Worm (Caenorhabditis elegans) whole organism, L3 larva: Measurements from ENCODE around the gene taf-12.

Source experiments
- aly-2 ChIP-seq: fragments of 150-350 bp; optimal IDR thresholded peaks from 2 replicates; lab custom pipeline; 2014; ENCODE audit warnings: missing biosample characterization, missing genetic modification characterization
- ama-1 ChIP-seq: fragments of 150-350 bp; optimal IDR thresholded peaks from 2 replicates; lab custom pipeline; 2018
- ceh-16 ChIP-seq: sonication (generic microtip); optimal IDR thresholded peaks from 2 replicates; lab custom pipeline; 2017; ENCODE audit warnings: missing biosample characterization, missing genetic modification characterization
- ceh-28 ChIP-seq: fragments of 150-350 bp; optimal IDR thresholded peaks from 2 replicates; lab custom pipeline; 2014; ENCODE audit warnings: missing biosample characterization, missing genetic modification reagents, missing genetic modification characterization
- ceh-82 ChIP-seq: fragments of 150-350 bp; optimal IDR thresholded peaks from 2 replicates; lab custom pipeline; 2014; ENCODE audit warnings: missing biosample characterization, missing genetic modification characterization
- daf-12 ChIP-seq: fragments of 150-350 bp; optimal IDR thresholded peaks from 2 replicates; lab custom pipeline; 2014; ENCODE audit warnings: missing biosample characterization, missing genetic modification reagents, missing genetic modification characterization
- egl-27 ChIP-seq: sonication (generic microtip); optimal IDR thresholded peaks from 4 replicates; lab custom pipeline; 2017; ENCODE audit warnings: missing biosample characterization, missing genetic modification reagents, missing genetic modification characterization
- egl-5 ChIP-seq: fragments of 150-350 bp; optimal IDR thresholded peaks from 2 replicates; lab custom pipeline; 2017; ENCODE audit warnings: missing biosample characterization, missing genetic modification reagents, missing genetic modification characterization, inconsistent platforms
- elt-2 ChIP-seq: sonication (generic microtip); optimal IDR thresholded peaks from 2 replicates; lab custom pipeline; 2016; ENCODE audit warnings: missing genetic modification reagents, mild to moderate bottlenecking, missing genetic modification characterization, missing compliant biosample characterization
- fkh-10 ChIP-seq: sonication (generic microtip); optimal IDR thresholded peaks from 2 replicates; lab custom pipeline; 2017; ENCODE audit warnings: missing biosample characterization, missing genetic modification reagents, missing genetic modification characterization
- fkh-2 ChIP-seq: fragments of 150-350 bp; optimal IDR thresholded peaks from 2 replicates; lab custom pipeline; 2014; ENCODE audit warnings: missing biosample characterization, missing genetic modification reagents, missing genetic modification characterization
- hmg-11 ChIP-seq: sonication (generic microtip); optimal IDR thresholded peaks from 2 replicates; lab custom pipeline; 2016; ENCODE audit warnings: missing genetic modification characterization, missing compliant biosample characterization
- jun-1 ChIP-seq: fragments of 150-350 bp; optimal IDR thresholded peaks from 2 replicates; lab custom pipeline; 2014; ENCODE audit warnings: missing biosample characterization, missing genetic modification reagents, missing genetic modification characterization
- lin-15B ChIP-seq: fragments of 150-350 bp; optimal IDR thresholded peaks from 2 replicates; lab custom pipeline; 2014; ENCODE audit warnings: missing biosample characterization, missing genetic modification characterization
- lin-39 ChIP-seq: fragments of 150-350 bp; optimal IDR thresholded peaks from 2 replicates; lab custom pipeline; 2018; ENCODE audit warnings: missing biosample characterization, missing genetic modification reagents, missing genetic modification characterization
- lsy-12 ChIP-seq: sonication (generic microtip); optimal IDR thresholded peaks from 2 replicates; lab custom pipeline; 2016; ENCODE audit warnings: mild to moderate bottlenecking, missing genetic modification characterization, missing compliant biosample characterization
- mml-1 ChIP-seq: fragments of 150-350 bp; sonication (generic microtip); optimal IDR thresholded peaks from 3 replicates; lab custom pipeline; 2014; ENCODE audit warnings: missing biosample characterization, missing genetic modification characterization
- nfya-1 ChIP-seq: sonication (generic microtip); optimal IDR thresholded peaks from 2 replicates; lab custom pipeline; 2017; ENCODE audit warnings: missing genetic modification characterization, mild to moderate bottlenecking, missing compliant biosample characterization, antibody characterized with exemption, moderate library complexity; ENCODE audit not compliant: insufficient read depth
- nhr-11 ChIP-seq: fragments of 150-350 bp; optimal IDR thresholded peaks from 2 replicates; lab custom pipeline; 2014; ENCODE audit warnings: missing biosample characterization, missing genetic modification characterization
- nhr-12 ChIP-seq: fragments of 150-350 bp; optimal IDR thresholded peaks from 2 replicates; lab custom pipeline; 2014; ENCODE audit warnings: missing biosample characterization, missing genetic modification characterization
- nhr-237 ChIP-seq: fragments of 150-350 bp; optimal IDR thresholded peaks from 2 replicates; lab custom pipeline; 2014; ENCODE audit warnings: missing biosample characterization, missing genetic modification characterization
- nhr-25 ChIP-seq: sonication (generic microtip); optimal IDR thresholded peaks from 2 replicates; lab custom pipeline; 2017; ENCODE audit warnings: missing biosample characterization, missing genetic modification characterization
- nhr-76 ChIP-seq: fragments of 150-350 bp; sonication (generic microtip); optimal IDR thresholded peaks from 5 replicates; lab custom pipeline; 2014; ENCODE audit warnings: missing biosample characterization, missing genetic modification characterization
- pha-4 ChIP-seq: fragments of 150-350 bp; optimal IDR thresholded peaks from 2 replicates; lab custom pipeline; 2014; ENCODE audit warnings: missing biosample characterization, missing genetic modification reagents, missing genetic modification characterization
- pqm-1 ChIP-seq: fragments of 150-350 bp; optimal IDR thresholded peaks from 2 replicates; lab custom pipeline; 2017; ENCODE audit warnings: missing biosample characterization, missing genetic modification characterization, inconsistent platforms
- skn-1 ChIP-seq: fragments of 150-350 bp; optimal IDR thresholded peaks from 2 replicates; lab custom pipeline; 2014; ENCODE audit warnings: missing biosample characterization, missing genetic modification characterization
- snpc-4 ChIP-seq: fragments of 150-350 bp; optimal IDR thresholded peaks from 2 replicates; lab custom pipeline; 2014; ENCODE audit warnings: missing biosample characterization, missing genetic modification characterization
- unc-39 ChIP-seq: sonication (generic microtip); optimal IDR thresholded peaks from 4 replicates; lab custom pipeline; 2017; ENCODE audit warnings: missing biosample characterization, missing genetic modification characterization
- unc-62 ChIP-seq: fragments of 150-350 bp; sonication (generic microtip); optimal IDR thresholded peaks from 4 replicates; lab custom pipeline; 2014; ENCODE audit warnings: missing biosample characterization, missing genetic modification reagents, missing genetic modification characterization

The taf-12 gene

ce11 chrIII:11834168-11834567 is 34.9 kb downstream of the taf-12 start:
- TF ChIP-seq nfya-1 (tag; lab: Kevin White, UChicago) (peak; percentile 49), lin-39 (tag; lab: Kevin White, UChicago) (peak; percentile 7), nhr-12 (tag; lab: Kevin White, UChicago) (no peak)
- TF ChIP-seq, all 47 proteins: peak for 2

- TF ChIP-seq aly-2 (tag; lab: Kevin White, UChicago) (no peak), daf-12 (tag; lab: Kevin White, UChicago) (no peak)
These were observed 35.6 kb downstream of the taf-12 start for ce11 chrIII:11833449-11833848.

ce11 chrIII:11830522-11831489 is 38.3 kb downstream of the taf-12 start:
- peak; percentile 31 for TF ChIP-seq ama-1 (lab: Kevin White, UChicago)
- no peak for TF ChIP-seq nhr-11 (tag; lab: Kevin White, UChicago)
- no peak for TF ChIP-seq jun-1 (tag; lab: Kevin White, UChicago)
- TF ChIP-seq ceh-16 (tag; lab: Kevin White, UChicago): no peak
- TF ChIP-seq pha-4 (tag; lab: Kevin White, UChicago): peak; percentile 22
- TF ChIP-seq nhr-76: no peak
- TF ChIP-seq hmg-11: no peak
- no peak for TF ChIP-seq nhr-237 (tag; lab: Kevin White, UChicago)
- no peak for TF ChIP-seq unc-39 (tag; lab: Kevin White, UChicago)
- no peak for TF ChIP-seq nhr-25 (tag; lab: Kevin White, UChicago)
- TF ChIP-seq lsy-12 (tag; lab: Kevin White, UChicago): peak; percentile 26
- TF ChIP-seq unc-62 (GFP tag; lab: Kevin White, UChicago): no peak
- TF ChIP-seq daf-12 (tag; lab: Kevin White, UChicago): no peak
- TF ChIP-seq aly-2 (tag; lab: Kevin White, UChicago): no peak
- TF ChIP-seq snpc-4 (tag; lab: Kevin White, UChicago): no peak
- TF ChIP-seq pqm-1: no peak
- peak; percentile 15 for TF ChIP-seq elt-2 (tag; lab: Kevin White, UChicago)
- peak; percentile 28 for TF ChIP-seq nfya-1 (tag; lab: Kevin White, UChicago)
- no peak for TF ChIP-seq ceh-28 (tag; lab: Kevin White, UChicago)
- TF ChIP-seq lin-39 (tag; lab: Kevin White, UChicago): no peak

- TF ChIP-seq nfya-1 (tag; lab: Kevin White, UChicago) (peak; percentile 99), pqm-1 (no peak)
These were observed 39.4 kb downstream of the taf-12 start for ce11 chrIII:11829585-11830195.

ce11 chrIII:11829062-11829461 is 40.0 kb downstream of the taf-12 start:
- TF ChIP-seq lin-15B (tag; lab: Kevin White, UChicago) (peak; percentile 2), nfya-1 (tag; lab: Kevin White, UChicago) (peak; percentile 98), fkh-2 (no peak)
- TF ChIP-seq, all 47 proteins: peak for 2

ce11 chrIII:11826118-11826517 is 43.0 kb downstream of the taf-12 start, which contains the start of gene rsp-8:
Gene rsp-8 (plus strand): TSS chrIII:11826418.
- TF ChIP-seq nhr-237 (tag; lab: Kevin White, UChicago): no peak

ce11 chrIII:11825654-11826053 is 43.4 kb downstream of the taf-12 start:
- peak; percentile 94 for TF ChIP-seq lin-39 (tag; lab: Kevin White, UChicago)
- TF ChIP-seq ceh-82 (tag; lab: Kevin White, UChicago): no peak
- TF ChIP-seq lin-15B (tag; lab: Kevin White, UChicago): peak; percentile 86
- no peak for TF ChIP-seq ama-1 (lab: Kevin White, UChicago)
- peak; percentile 60 for TF ChIP-seq nhr-25 (tag; lab: Kevin White, UChicago)
- TF ChIP-seq mml-1 (tag; lab: Kevin White, UChicago): no peak
- peak; percentile 46 for TF ChIP-seq hmg-11
- peak; percentile 91 for TF ChIP-seq nfya-1 (tag; lab: Kevin White, UChicago)
- no peak for TF ChIP-seq egl-27
- peak; percentile 25 for TF ChIP-seq fkh-10
- TF ChIP-seq skn-1 (tag; lab: Kevin White, UChicago): peak; percentile 54
- TF ChIP-seq lsy-12 (tag; lab: Kevin White, UChicago): peak; percentile 18
- TF ChIP-seq pha-4 (tag; lab: Kevin White, UChicago): peak; percentile 78
- TF ChIP-seq elt-2 (tag; lab: Kevin White, UChicago): peak; percentile 48
- TF ChIP-seq snpc-4 (tag; lab: Kevin White, UChicago): peak; percentile 85
- TF ChIP-seq daf-12 (tag; lab: Kevin White, UChicago): no peak
- peak; percentile 69 for TF ChIP-seq egl-5
